Worm (Caenorhabditis elegans) whole organism, L1 larva: ENCODE results near the gene acer-1.

ENCODE experiments used
- elt-2 ChIP-seq: sonication (generic microtip); optimal IDR thresholded peaks from 2 replicates; lab custom pipeline; 2016; ENCODE audit warnings: missing genetic modification characterization, mild to moderate bottlenecking, inconsistent platforms, missing compliant biosample characterization, missing genetic modification reagents
- lin-14 ChIP-seq: fragments of 200-800 bp; sonication (Bioruptor generic); optimal IDR thresholded peaks from 2 replicates; lab custom pipeline; 2018; ENCODE audit warnings: mild to moderate bottlenecking, missing genetic modification characterization, moderate library complexity, missing compliant biosample characterization
- lin-35 ChIP-seq, 2 experiments: fragments of 150-350 bp; optimal IDR thresholded peaks; 2 replicates each; lab custom pipeline; 2014; ENCODE audit warnings: missing biosample characterization in 2 of 2, missing genetic modification characterization in 2 of 2, missing genetic modification reagents in 2 of 2
- mab-9 ChIP-seq: fragments of 200-800 bp; sonication (Bioruptor generic); IDR thresholded peaks from 2 replicates; pipeline ENCODE4 v1.3.6; 2022; ENCODE audit warnings: missing genetic modification reagents, missing genetic modification characterization, missing compliant biosample characterization
- nhr-12 ChIP-seq: sonication (generic microtip); optimal IDR thresholded peaks from 2 replicates; lab custom pipeline; 2017; ENCODE audit warnings: missing biosample characterization, missing genetic modification characterization
- nhr-28 ChIP-seq: fragments of 150-350 bp; optimal IDR thresholded peaks from 2 replicates; lab custom pipeline; 2014; ENCODE audit warnings: missing biosample characterization, missing genetic modification characterization
- nhr-76 ChIP-seq: sonication (generic microtip); optimal IDR thresholded peaks from 2 replicates; lab custom pipeline; 2017; ENCODE audit warnings: missing biosample characterization, missing genetic modification characterization
- nhr-77 ChIP-seq: fragments of 150-350 bp; optimal IDR thresholded peaks from 2 replicates; lab custom pipeline; 2014; ENCODE audit warnings: missing biosample characterization, missing genetic modification characterization
- nhr-84 ChIP-seq: sonication (generic microtip); optimal IDR thresholded peaks from 2 replicates; lab custom pipeline; 2017; ENCODE audit warnings: missing biosample characterization, missing genetic modification characterization
- pag-3 ChIP-seq: sonication (generic microtip); optimal IDR thresholded peaks from 2 replicates; lab custom pipeline; 2017; ENCODE audit warnings: missing genetic modification characterization, mild to moderate bottlenecking, missing compliant biosample characterization, antibody characterized with exemption, borderline replicate concordance; ENCODE audit not compliant: insufficient read depth
- rnt-1 ChIP-seq: sonication (generic microtip); optimal IDR thresholded peaks from 2 replicates; lab custom pipeline; 2016; ENCODE audit warnings: mild to moderate bottlenecking, missing genetic modification characterization, moderate library complexity, missing compliant biosample characterization
- tbx-2 ChIP-seq: sonication (generic microtip); optimal IDR thresholded peaks from 2 replicates; lab custom pipeline; 2016; ENCODE audit warnings: missing genetic modification characterization, missing compliant biosample characterization
- tlp-1 ChIP-seq: fragments of 150-350 bp; optimal IDR thresholded peaks from 2 replicates; lab custom pipeline; 2014; ENCODE audit warnings: missing biosample characterization, missing genetic modification characterization

ce11 chrII:6891176-6891575, 976 bp upstream of the acer-1 start:
- peak; percentile 48 for TF ChIP-seq tbx-2
- no peak for TF ChIP-seq nhr-76 (tag; lab: Kevin White, UChicago)
- TF ChIP-seq nhr-77 (tag; lab: Kevin White, UChicago), result no peak
- TF ChIP-seq nhr-12 (tag; lab: Kevin White, UChicago), result no peak
- TF ChIP-seq elt-2 (tag; lab: Kevin White, UChicago), result no peak
- no peak for TF ChIP-seq nhr-84
- peak; percentile 33 to 77 for TF ChIP-seq lin-35 (GFP tag; optimal IDR thresholded peaks at IDR 0.05; lab: Kevin White, UChicago)
- TF ChIP-seq nhr-28, result no peak
- no peak for TF ChIP-seq pag-3
- TF ChIP-seq mab-9 (GFP tag; lab: Robert Waterston, UW), result no peak
- TF ChIP-seq tlp-1 (tag; lab: Kevin White, UChicago), result no peak
- peak; percentile 40 for TF ChIP-seq rnt-1 (tag; lab: Kevin White, UChicago)
- TF ChIP-seq lin-14, result peak; percentile 88
